Fruit fly (Drosophila melanogaster): ENCODE results near the gene plh.

The plh gene

dm6 chr3R:4994659-4995058 lies 16.2 kb downstream of the plh start:
- TF ChIP-seq pan (optimal IDR thresholded peaks at IDR 0.05) (no peak), psq (optimal IDR thresholded peaks at IDR 0.05) (no peak), Dll (optimal IDR thresholded peaks at IDR 0.05) (no peak), usp (GFP tag; optimal IDR thresholded peaks at IDR 0.05) (no peak), CG8478 (optimal IDR thresholded peaks at IDR 0.05) (no peak), EcR (GFP tag; optimal IDR thresholded peaks at IDR 0.05) (no peak)

DNA sequence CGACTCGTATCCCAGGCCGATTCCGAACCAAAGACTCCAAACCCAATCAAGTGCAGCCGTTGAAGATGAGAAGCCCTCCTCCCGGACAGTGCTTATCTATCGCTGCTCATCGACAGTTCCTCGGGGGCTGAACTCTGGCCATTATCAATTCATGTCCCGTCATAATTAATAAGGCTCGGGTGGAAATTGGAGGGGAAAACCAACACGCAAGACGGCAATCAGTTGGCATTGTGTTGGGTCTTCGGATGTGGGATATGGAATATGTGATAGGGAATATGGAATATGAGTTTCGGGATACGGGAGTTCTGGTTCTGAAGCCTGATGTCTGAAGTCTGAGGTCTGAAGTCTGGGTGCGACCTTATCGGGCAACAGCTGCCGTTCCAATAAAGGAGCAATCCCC lies 17.4 kb downstream of the plh start:
- TF ChIP-seq pan (optimal IDR thresholded peaks at IDR 0.05): no peak
- TF ChIP-seq Dll (optimal IDR thresholded peaks at IDR 0.05): no peak
- TF ChIP-seq psq (optimal IDR thresholded peaks at IDR 0.05): no peak
- TF ChIP-seq EcR (GFP tag; optimal IDR thresholded peaks at IDR 0.05): no peak
- TF ChIP-seq usp (GFP tag; optimal IDR thresholded peaks at IDR 0.05): no peak
- TF ChIP-seq CG8478 (optimal IDR thresholded peaks at IDR 0.05): no peak

dm6 chr3R:4992227-4992737 lies 18.5 kb downstream of the plh start:
- TF ChIP-seq EcR (GFP tag; optimal IDR thresholded peaks at IDR 0.05): no peak
- no peak for TF ChIP-seq Dll (optimal IDR thresholded peaks at IDR 0.05)
- TF ChIP-seq psq (optimal IDR thresholded peaks at IDR 0.05): no peak
- no peak for TF ChIP-seq CG8478 (optimal IDR thresholded peaks at IDR 0.05)
- no peak for TF ChIP-seq pan (optimal IDR thresholded peaks at IDR 0.05)
- no peak for TF ChIP-seq usp (GFP tag; optimal IDR thresholded peaks at IDR 0.05)

DNA sequence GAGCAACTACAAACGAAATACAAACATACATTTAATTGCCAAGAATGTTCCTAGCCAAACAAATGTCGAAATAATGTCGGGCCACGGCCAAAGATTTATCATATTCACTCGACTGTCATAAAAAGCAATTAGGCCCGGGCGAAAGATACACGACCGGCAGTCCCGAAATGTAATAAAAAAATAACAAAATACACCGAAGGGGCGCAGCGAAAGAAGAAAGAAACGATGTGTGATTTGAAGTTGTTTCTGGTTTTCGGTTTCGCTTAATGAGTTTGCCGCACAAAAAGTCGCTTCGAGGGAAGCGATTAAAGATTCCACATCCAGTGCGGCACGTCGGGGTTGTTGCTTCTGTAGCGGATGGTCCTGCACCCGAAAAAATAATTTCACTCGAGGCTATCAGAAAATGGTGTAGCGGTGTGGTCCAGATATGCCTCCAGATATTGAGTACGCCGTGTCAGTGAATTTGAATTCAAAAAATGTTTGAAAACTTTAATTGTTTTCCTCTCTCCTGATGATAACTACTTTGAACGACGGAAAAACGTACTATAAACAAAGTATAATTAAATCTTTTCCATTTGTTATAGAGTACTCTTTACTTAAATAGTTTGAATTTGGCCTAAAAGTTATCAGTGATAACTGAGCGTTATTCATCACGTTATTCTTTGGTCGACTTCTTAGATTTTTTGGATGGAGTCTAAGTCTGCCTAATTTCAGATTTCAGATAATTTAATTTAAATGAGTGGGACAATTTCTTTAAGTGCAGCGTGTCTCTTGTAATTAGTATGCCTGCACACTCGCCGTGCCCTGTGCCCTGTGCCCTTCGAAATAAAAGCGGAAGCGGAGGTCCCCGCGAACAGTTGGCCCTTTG lies 21.4 kb downstream of the plh start:
- TF ChIP-seq pan (optimal IDR thresholded peaks at IDR 0.05) (no peak), psq (optimal IDR thresholded peaks at IDR 0.05) (no peak), CG8478 (optimal IDR thresholded peaks at IDR 0.05) (no peak), usp (GFP tag; optimal IDR thresholded peaks at IDR 0.05) (no peak), Dll (optimal IDR thresholded peaks at IDR 0.05) (no peak), EcR (GFP tag; optimal IDR thresholded peaks at IDR 0.05) (no peak)

DNA sequence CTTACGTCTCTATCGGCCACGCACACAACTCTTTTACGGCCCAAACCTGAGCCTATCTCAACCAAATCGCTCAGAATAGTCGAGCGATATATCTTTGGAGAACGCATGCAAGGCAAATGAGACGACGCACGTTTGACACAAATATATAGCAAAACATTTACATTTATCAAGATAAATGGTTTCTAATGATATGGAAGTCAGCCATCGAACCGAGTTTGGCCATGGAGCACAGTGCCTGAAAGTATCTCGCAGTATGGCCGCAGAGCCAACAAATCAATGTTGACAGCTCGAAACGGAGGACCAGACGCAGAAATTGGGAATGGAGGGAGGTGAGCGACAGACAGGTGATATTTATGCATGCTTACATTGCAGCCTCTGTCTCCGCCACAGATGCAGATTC lies 23.4 kb downstream of the plh start:
- no peak for TF ChIP-seq Dll (optimal IDR thresholded peaks at IDR 0.05)
- TF ChIP-seq EcR (GFP tag; optimal IDR thresholded peaks at IDR 0.05): no peak

DNA sequence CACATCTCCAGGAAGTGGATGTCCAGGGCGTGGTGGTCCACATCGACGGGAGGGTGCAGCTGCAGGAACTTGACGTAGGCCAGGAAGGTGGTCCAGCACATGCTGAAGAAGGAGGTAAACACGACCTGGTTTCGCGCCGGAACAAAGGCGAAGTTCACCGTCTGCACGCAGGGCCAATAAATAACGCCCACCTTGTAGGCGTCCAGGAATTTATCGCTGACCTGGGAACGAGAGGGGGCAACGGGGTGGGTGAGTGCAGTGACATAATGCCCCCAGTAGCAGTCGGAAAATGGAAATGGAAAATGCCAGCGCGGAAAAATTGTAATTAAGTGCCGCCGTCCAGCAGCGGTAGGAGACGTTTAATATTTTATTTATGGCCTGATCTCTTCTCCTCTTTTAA lies 24.2 kb downstream of the plh start:
- no peak for TF ChIP-seq psq (optimal IDR thresholded peaks at IDR 0.05)
- no peak for TF ChIP-seq CG8478 (optimal IDR thresholded peaks at IDR 0.05)

DNA sequence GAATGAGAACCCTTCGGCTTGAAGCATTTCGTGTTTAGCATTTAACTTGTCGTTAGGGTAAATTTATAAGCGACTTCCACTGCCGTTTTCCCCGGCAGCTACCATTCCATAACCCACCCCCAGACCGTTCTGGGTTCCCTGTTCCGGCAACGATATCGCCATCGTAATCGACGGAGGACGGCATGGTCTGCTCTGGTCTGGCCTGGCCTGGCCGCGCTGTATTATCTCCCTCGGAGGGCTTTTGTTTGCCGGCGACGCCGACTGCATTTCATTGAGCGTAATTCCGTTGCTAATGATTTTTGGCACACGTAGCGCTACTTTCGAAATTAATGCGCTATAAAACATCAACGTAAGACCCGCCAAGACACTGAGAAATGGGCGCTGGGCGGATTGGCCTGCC lies 26.1 kb downstream of the plh start:
- no peak for TF ChIP-seq EcR (GFP tag; optimal IDR thresholded peaks at IDR 0.05)
- no peak for TF ChIP-seq usp (GFP tag; optimal IDR thresholded peaks at IDR 0.05)
- no peak for TF ChIP-seq Dll (optimal IDR thresholded peaks at IDR 0.05)
- no peak for TF ChIP-seq pan (optimal IDR thresholded peaks at IDR 0.05)
- no peak for TF ChIP-seq CG8478 (optimal IDR thresholded peaks at IDR 0.05)
- TF ChIP-seq psq (optimal IDR thresholded peaks at IDR 0.05): no peak

dm6 chr3R:4984132-4984531 lies 26.7 kb downstream of the plh start, which contains the start of gene CG14662:
TSS of gene CG14662 (minus strand) at chr3R:4984232.
- no peak for TF ChIP-seq usp (GFP tag; optimal IDR thresholded peaks at IDR 0.05)

dm6 chr3R:4981076-4981593 lies 29.7 kb downstream of the plh start:
- TF ChIP-seq psq (optimal IDR thresholded peaks at IDR 0.05) (no peak), EcR (GFP tag; optimal IDR thresholded peaks at IDR 0.05) (no peak), usp (GFP tag; optimal IDR thresholded peaks at IDR 0.05) (no peak), pan (optimal IDR thresholded peaks at IDR 0.05) (no peak), Dll (optimal IDR thresholded peaks at IDR 0.05) (no peak), CG8478 (optimal IDR thresholded peaks at IDR 0.05) (no peak)

dm6 chr3R:4980069-4980797 lies 30.6 kb downstream of the plh start:
- TF ChIP-seq psq (optimal IDR thresholded peaks at IDR 0.05) (no peak), EcR (GFP tag; optimal IDR thresholded peaks at IDR 0.05) (no peak), usp (GFP tag; optimal IDR thresholded peaks at IDR 0.05) (no peak), pan (optimal IDR thresholded peaks at IDR 0.05) (no peak), Dll (optimal IDR thresholded peaks at IDR 0.05) (no peak), CG8478 (optimal IDR thresholded peaks at IDR 0.05) (no peak)

- TF ChIP-seq Dll (optimal IDR thresholded peaks at IDR 0.05): no peak
- TF ChIP-seq EcR (GFP tag; optimal IDR thresholded peaks at IDR 0.05): no peak
- no peak for TF ChIP-seq psq (optimal IDR thresholded peaks at IDR 0.05)
- TF ChIP-seq pan (optimal IDR thresholded peaks at IDR 0.05): no peak
- no peak for TF ChIP-seq usp (GFP tag; optimal IDR thresholded peaks at IDR 0.05)
- no peak for TF ChIP-seq CG8478 (optimal IDR thresholded peaks at IDR 0.05)
Observed at dm6 chr3R:4979143-4979728, 31.6 kb downstream of the plh start.

Data from whole organism.